Worm (Caenorhabditis elegans) whole organism, L2 larva: ENCODE measurements around the gene C10A4.9.

ENCODE experiments used
- F13H6.1 ChIP-seq: sonication (generic microtip); optimal IDR thresholded peaks from 2 replicates; lab custom pipeline; 2016; ENCODE audit warnings: missing genetic modification characterization, missing compliant biosample characterization
- R02D3.7 ChIP-seq: fragments of 150-350 bp; optimal IDR thresholded peaks from 2 replicates; lab custom pipeline; 2014; ENCODE audit warnings: missing biosample characterization, missing genetic modification characterization
- Y55F3AM.14 ChIP-seq: fragments of 200-800 bp; sonication (Bioruptor generic); optimal IDR thresholded peaks from 2 replicates; lab custom pipeline; 2018; ENCODE audit warnings: mild to moderate bottlenecking, missing genetic modification characterization, missing compliant biosample characterization
- ZK546.5 ChIP-seq: sonication (generic microtip); optimal IDR thresholded peaks from 2 replicates; lab custom pipeline; 2017; ENCODE audit warnings: missing biosample characterization, missing genetic modification characterization
- aly-2 ChIP-seq: fragments of 150-350 bp; optimal IDR thresholded peaks from 2 replicates; lab custom pipeline; 2014; ENCODE audit warnings: missing biosample characterization, missing genetic modification characterization
- blmp-1 ChIP-seq: sonication (generic microtip); optimal IDR thresholded peaks from 2 replicates; lab custom pipeline; 2017; ENCODE audit warnings: missing genetic modification characterization, mild to moderate bottlenecking, missing compliant biosample characterization, antibody characterized with exemption, moderate library complexity; ENCODE audit not compliant: insufficient read depth
- ceh-16 ChIP-seq: fragments of 150-350 bp; optimal IDR thresholded peaks from 2 replicates; lab custom pipeline; 2014; ENCODE audit warnings: missing biosample characterization, missing genetic modification characterization
- ceh-82 ChIP-seq: fragments of 150-350 bp; optimal IDR thresholded peaks from 2 replicates; lab custom pipeline; 2014; ENCODE audit warnings: missing biosample characterization, missing genetic modification characterization
- crh-2 ChIP-seq: sonication (generic microtip); optimal IDR thresholded peaks from 2 replicates; lab custom pipeline; 2017; ENCODE audit warnings: missing biosample characterization, missing genetic modification characterization
- dmd-4 ChIP-seq: sonication (generic microtip); optimal IDR thresholded peaks from 2 replicates; lab custom pipeline; 2017; ENCODE audit warnings: missing biosample characterization, missing genetic modification characterization
- egl-27 ChIP-seq: sonication (generic microtip); optimal IDR thresholded peaks from 3 replicates; lab custom pipeline; 2017; ENCODE audit warnings: missing biosample characterization, missing genetic modification reagents, missing genetic modification characterization
- elt-1 ChIP-seq: fragments of 150-350 bp; optimal IDR thresholded peaks from 2 replicates; lab custom pipeline; 2014; ENCODE audit warnings: missing biosample characterization, missing genetic modification characterization
- elt-3 ChIP-seq: sonication (generic microtip); optimal IDR thresholded peaks from 2 replicates; lab custom pipeline; 2017; ENCODE audit warnings: missing biosample characterization, missing genetic modification characterization
- fos-1 ChIP-seq: fragments of 150-350 bp; optimal IDR thresholded peaks from 2 replicates; lab custom pipeline; 2014; ENCODE audit warnings: missing biosample characterization, missing genetic modification characterization
- gmeb-1 ChIP-seq: fragments of 150-350 bp; optimal IDR thresholded peaks from 2 replicates; lab custom pipeline; 2014; ENCODE audit warnings: missing biosample characterization, missing genetic modification characterization
- lin-11 ChIP-seq: fragments of 150-350 bp; sonication (generic microtip); optimal IDR thresholded peaks from 2 replicates; lab custom pipeline; 2014; ENCODE audit warnings: missing biosample characterization, missing genetic modification characterization, inconsistent platforms, mixed read lengths
- lin-39 ChIP-seq: fragments of 150-350 bp; optimal IDR thresholded peaks from 2 replicates; lab custom pipeline; 2014; ENCODE audit warnings: missing biosample characterization, missing genetic modification reagents, missing genetic modification characterization
- lsy-2 ChIP-seq, 2 experiments: fragments of 150-350 bp in 1 of 2; sonication (generic microtip) in 1 of 2; optimal IDR thresholded peaks; 2 replicates each; lab custom pipeline; 2014 to 2017; ENCODE audit warnings: missing biosample characterization in 2 of 2, missing genetic modification characterization in 2 of 2
- mab-5 ChIP-seq: fragments of 150-350 bp; optimal IDR thresholded peaks from 2 replicates; lab custom pipeline; 2014; ENCODE audit warnings: missing biosample characterization, missing genetic modification characterization
- mbf-1 ChIP-seq: sonication (generic microtip); optimal IDR thresholded peaks from 2 replicates; lab custom pipeline; 2017; ENCODE audit warnings: missing biosample characterization, missing genetic modification characterization
- mdl-1 ChIP-seq, 2 experiments: fragments of 150-350 bp in 1 of 2; sonication (generic microtip) in 1 of 2; optimal IDR thresholded peaks; 2 replicates each; lab custom pipeline; 2017; ENCODE audit warnings: missing biosample characterization in 2 of 2, missing genetic modification characterization in 2 of 2
- nhr-10 ChIP-seq: sonication (generic microtip); optimal IDR thresholded peaks from 2 replicates; lab custom pipeline; 2017; ENCODE audit warnings: missing biosample characterization, missing genetic modification characterization
- nhr-11 ChIP-seq: fragments of 150-350 bp; optimal IDR thresholded peaks from 2 replicates; lab custom pipeline; 2014; ENCODE audit warnings: missing biosample characterization, missing genetic modification characterization
- nhr-21 ChIP-seq: fragments of 150-350 bp; optimal IDR thresholded peaks from 2 replicates; lab custom pipeline; 2014; ENCODE audit warnings: missing biosample characterization, missing genetic modification characterization
- nhr-237 ChIP-seq: fragments of 150-350 bp; optimal IDR thresholded peaks from 2 replicates; lab custom pipeline; 2014; ENCODE audit warnings: missing biosample characterization, missing genetic modification characterization
- nhr-25 ChIP-seq: fragments of 150-350 bp; sonication (generic microtip); optimal IDR thresholded peaks from 3 replicates; lab custom pipeline; 2014; ENCODE audit warnings: missing biosample characterization, missing genetic modification characterization
- nhr-6 ChIP-seq: fragments of 150-350 bp; optimal IDR thresholded peaks from 2 replicates; lab custom pipeline; 2014; ENCODE audit warnings: missing biosample characterization, missing genetic modification characterization
- nhr-77 ChIP-seq: fragments of 150-350 bp; optimal IDR thresholded peaks from 2 replicates; lab custom pipeline; 2014; ENCODE audit warnings: missing biosample characterization, missing genetic modification characterization
- peb-1 ChIP-seq: fragments of 150-350 bp; optimal IDR thresholded peaks from 2 replicates; lab custom pipeline; 2014; ENCODE audit warnings: missing biosample characterization, missing genetic modification characterization
- sma-3 ChIP-seq: sonication (generic microtip); optimal IDR thresholded peaks from 2 replicates; lab custom pipeline; 2016; ENCODE audit warnings: missing genetic modification reagents, missing genetic modification characterization, missing compliant biosample characterization
- sma-9 ChIP-seq, 2 experiments: fragments of 150-350 bp in 1 of 2; sonication (generic microtip) in 1 of 2; optimal IDR thresholded peaks; 2 replicates each; lab custom pipeline; 2014 to 2016; ENCODE audit warnings: missing genetic modification characterization in 2 of 2, mild to moderate bottlenecking in 1 of 2, missing biosample characterization in 1 of 2, missing compliant biosample characterization in 1 of 2, missing genetic modification reagents in 1 of 2, moderate library complexity in 1 of 2
- snpc-4 ChIP-seq: fragments of 150-350 bp; optimal IDR thresholded peaks from 2 replicates; lab custom pipeline; 2014; ENCODE audit warnings: missing biosample characterization, missing genetic modification characterization
- unc-39 ChIP-seq: fragments of 150-350 bp; optimal IDR thresholded peaks from 2 replicates; lab custom pipeline; 2014; ENCODE audit warnings: missing biosample characterization, missing genetic modification characterization
- unc-55 ChIP-seq: fragments of 150-350 bp; sonication (generic microtip); optimal IDR thresholded peaks from 3 replicates; lab custom pipeline; 2014; ENCODE audit warnings: missing biosample characterization, missing genetic modification reagents, missing genetic modification characterization
- unc-62 ChIP-seq: fragments of 150-350 bp; optimal IDR thresholded peaks from 2 replicates; lab custom pipeline; 2014; ENCODE audit warnings: missing biosample characterization, missing genetic modification reagents, missing genetic modification characterization
- zag-1 ChIP-seq: fragments of 150-350 bp; optimal IDR thresholded peaks from 2 replicates; lab custom pipeline; 2014; ENCODE audit warnings: missing biosample characterization, missing genetic modification characterization
- ztf-1 ChIP-seq: fragments of 200-800 bp; sonication (Bioruptor generic); conservative IDR thresholded peaks from 2 replicates; pipeline ENCODE4 v1.3.6; 2022; ENCODE audit warnings: missing genetic modification characterization, missing compliant biosample characterization
- ztf-11 ChIP-seq: sonication (generic microtip); optimal IDR thresholded peaks from 2 replicates; lab custom pipeline; 2017; ENCODE audit warnings: missing biosample characterization, missing genetic modification characterization
- ztf-4 ChIP-seq: fragments of 150-350 bp; optimal IDR thresholded peaks from 2 replicates; lab custom pipeline; 2014; ENCODE audit warnings: missing biosample characterization, missing genetic modification characterization

The C10A4.9 gene

ce11 chrX:7409935-7410334, 10.7 kb upstream of the C10A4.9 start, which contains the start of gene C10A4.2:
Gene C10A4.2 (plus strand): TSS chrX:7410235.
- TF ChIP-seq egl-27 (tag; lab: Kevin White, UChicago) (no peak), lin-11 (tag; lab: Kevin White, UChicago) (no peak), nhr-237 (tag; lab: Kevin White, UChicago) (no peak), ztf-4 (tag; lab: Kevin White, UChicago) (no peak), nhr-25 (tag; lab: Kevin White, UChicago) (no peak), sma-9 (GFP tag; optimal IDR thresholded peaks at IDR 0.05; lab: Kevin White, UChicago) (no peak), sma-9 (tag; optimal IDR thresholded peaks at IDR 0.05; lab: Kevin White, UChicago) (no peak), snpc-4 (tag; lab: Kevin White, UChicago) (no peak), fos-1 (tag; lab: Kevin White, UChicago) (no peak), blmp-1 (tag; lab: Kevin White, UChicago) (no peak), mdl-1 (tag; optimal IDR thresholded peaks at IDR 0.05; lab: Kevin White, UChicago) (no peak), nhr-10 (tag; lab: Kevin White, UChicago) (no peak), dmd-4 (tag; lab: Kevin White, UChicago) (no peak), unc-55 (no peak), aly-2 (tag; lab: Kevin White, UChicago) (no peak), elt-1 (tag; lab: Kevin White, UChicago) (no peak), unc-39 (tag; lab: Kevin White, UChicago) (no peak), zag-1 (tag; lab: Kevin White, UChicago) (no peak)
- TF ChIP-seq, all 48 proteins: peak for 0

- TF ChIP-seq nhr-21 (tag; lab: Kevin White, UChicago) (no peak), egl-27 (tag; lab: Kevin White, UChicago) (no peak), unc-55 (no peak), lin-39 (no peak), unc-62 (GFP tag; lab: Kevin White, UChicago) (no peak), peb-1 (tag; lab: Kevin White, UChicago) (no peak), ZK546.5 (no peak), fos-1 (tag; lab: Kevin White, UChicago) (no peak), unc-39 (tag; lab: Kevin White, UChicago) (no peak), nhr-77 (no peak), gmeb-1 (tag; lab: Kevin White, UChicago) (no peak)
Measured at ce11 chrX:7415420-7415819, 5.3 kb upstream of the C10A4.9 start, which contains the start of gene C10A4.7. Gene C10A4.7 (minus strand): TSS chrX:7415520.

- TF ChIP-seq lsy-2 (tag; optimal IDR thresholded peaks at IDR 0.05; lab: Kevin White, UChicago) (no peak), fos-1 (tag; lab: Kevin White, UChicago) (no peak), mdl-1 (tag; optimal IDR thresholded peaks at IDR 0.05; lab: Kevin White, UChicago) (no peak), ztf-11 (tag; lab: Kevin White, UChicago) (no peak), gmeb-1 (tag; lab: Kevin White, UChicago) (no peak), ztf-1 (GFP tag; lab: Robert Waterston, UW) (no peak)
Measured at ce11 chrX:7416082-7416481, 4.6 kb upstream of the C10A4.9 start, which contains the start of gene C10A4.1. Gene C10A4.1 (plus strand): TSS chrX:7416382.

DNA sequence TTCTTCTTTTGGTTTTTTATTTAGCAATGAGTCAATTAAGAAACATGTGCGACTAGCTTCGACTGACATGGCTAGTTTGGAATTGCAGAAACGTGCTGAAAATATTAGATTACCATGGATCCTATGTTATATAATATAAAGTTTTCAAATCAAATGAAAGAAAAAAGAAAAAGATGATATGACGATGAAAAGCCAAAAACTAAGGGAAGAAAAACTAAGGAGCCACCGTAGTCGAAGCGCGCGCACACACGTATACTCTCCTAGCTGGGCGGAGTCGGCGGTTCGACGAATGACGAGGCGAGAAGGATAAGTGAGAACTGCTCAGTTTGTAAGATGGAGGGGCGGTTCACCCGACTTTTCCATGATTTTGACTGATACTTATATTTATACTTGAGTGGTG, 4.1 kb downstream of the C10A4.9 start, which contains the start of gene mnm-2:
Gene mnm-2 (minus strand): TSS at position 101 of the 400 bp plus-strand sequence.
- TF ChIP-seq ceh-82 (tag; lab: Kevin White, UChicago) (no peak), Y55F3AM.14 (GFP tag; lab: Kevin White, UChicago) (no peak), nhr-11 (tag; lab: Kevin White, UChicago) (no peak), elt-3 (tag; lab: Kevin White, UChicago) (no peak), nhr-25 (tag; lab: Kevin White, UChicago) (no peak), dmd-4 (tag; lab: Kevin White, UChicago) (no peak), fos-1 (tag; lab: Kevin White, UChicago) (no peak)

- TF ChIP-seq R02D3.7 (tag; lab: Kevin White, UChicago), result no peak
- peak; percentile 12 for TF ChIP-seq fos-1 (tag; lab: Kevin White, UChicago)
- TF ChIP-seq blmp-1 (tag; lab: Kevin White, UChicago), result peak; percentile 63
- no peak for TF ChIP-seq crh-2 (tag; lab: Kevin White, UChicago)
- no peak for TF ChIP-seq snpc-4 (tag; lab: Kevin White, UChicago)
- TF ChIP-seq nhr-237 (tag; lab: Kevin White, UChicago), result no peak
- no peak for TF ChIP-seq ZK546.5
- TF ChIP-seq ztf-4 (tag; lab: Kevin White, UChicago), result no peak
- TF ChIP-seq lin-11 (tag; lab: Kevin White, UChicago), result no peak
- TF ChIP-seq nhr-21 (tag; lab: Kevin White, UChicago), result peak; percentile 32
- TF ChIP-seq F13H6.1 (tag; lab: Kevin White, UChicago), result no peak
- no peak for TF ChIP-seq unc-39 (tag; lab: Kevin White, UChicago)
- no peak for TF ChIP-seq mab-5 (tag; lab: Kevin White, UChicago)
- no peak for TF ChIP-seq mbf-1 (tag; lab: Kevin White, UChicago)
- TF ChIP-seq ceh-16 (tag; lab: Kevin White, UChicago), result peak; percentile 35
- no peak for TF ChIP-seq Y55F3AM.14 (GFP tag; lab: Kevin White, UChicago)
- TF ChIP-seq sma-3 (GFP tag; lab: Kevin White, UChicago), result peak; percentile 52
- peak; percentile 68 for TF ChIP-seq nhr-25 (tag; lab: Kevin White, UChicago)
- no peak for TF ChIP-seq nhr-11 (tag; lab: Kevin White, UChicago)
- no peak for TF ChIP-seq nhr-6 (tag; lab: Kevin White, UChicago)
Measured at ce11 chrX:7430483-7430882, 9.8 kb downstream of the C10A4.9 start.
